ENCODE assay signal across 3 fruit fly cellular contexts in genomic region chrX:395746-396145, dm6.
TF ChIP-seq lines count a peak whose summit lies in the region.

Gene sc, plus strand, starts transcription at chrX:396060.

- no peak for TF ChIP-seq CTCF in whole organism, embryonic (GFP tag; optimal IDR thresholded peaks at IDR 0.05; lab: Kevin White, UChicago)

TF ChIP-seq in whole organism, embryonic, 481 proteins besides CTCF, POLR2A, EP300 and RAD21:
- TF ChIP-seq ac (GFP tag; optimal IDR thresholded peaks at IDR 0.05; lab: Kevin White, UChicago) (peak; percentile 18), CG10147 (GFP tag; optimal IDR thresholded peaks at IDR 0.05; lab: Kevin White, UChicago) (no peak), Xrp1 (GFP tag; IDR thresholded peaks at IDR 0.05; lab: Robert Waterston, UW) (no peak), Jarid2 (GFP tag; optimal IDR thresholded peaks at IDR 0.05; lab: Kevin White, UChicago) (peak; percentile 6), CG8089 (GFP tag; optimal IDR thresholded peaks at IDR 0.05; lab: Kevin White, UChicago) (no peak), CG11723 (GFP tag; optimal IDR thresholded peaks at IDR 0.05; lab: Kevin White, UChicago) (no peak), Trl (optimal IDR thresholded peaks at IDR 0.05; lab: Kevin White, UChicago) (peak; percentile 16 to 83), Trl (GFP tag; optimal IDR thresholded peaks at IDR 0.05; lab: Kevin White, UChicago) (no peak), z (GFP tag; IDR thresholded peaks at IDR 0.05; lab: Robert Waterston, UW) (peak; percentile 97), sd (tag; optimal IDR thresholded peaks at IDR 0.05; lab: Kevin White, UChicago) (no peak), CG1832 (GFP tag; optimal IDR thresholded peaks at IDR 0.05; lab: Kevin White, UChicago) (peak; percentile 12), Kr (GFP tag; optimal IDR thresholded peaks at IDR 0.05; lab: Kevin White, UChicago) (peak; percentile 15), CG4730 (GFP tag; IDR thresholded peaks at IDR 0.05; lab: Robert Waterston, UW) (no peak), CG7786 (GFP tag; optimal IDR thresholded peaks at IDR 0.05; lab: Kevin White, UChicago) (no peak), yki (optimal IDR thresholded peaks at IDR 0.05; lab: Kevin White, UChicago) (peak; percentile 53), pita (GFP tag; optimal IDR thresholded peaks at IDR 0.05; lab: Kevin White, UChicago) (no peak), Ptx1 (GFP tag; IDR thresholded peaks at IDR 0.05; lab: Robert Waterston, UW) (no peak), pros (GFP tag; optimal IDR thresholded peaks at IDR 0.05; lab: Kevin White, UChicago) (peak; percentile 5), cwo (GFP tag; optimal IDR thresholded peaks at IDR 0.05; lab: Kevin White, UChicago) (no peak), CG1024 (GFP tag; IDR thresholded peaks at IDR 0.05; lab: Robert Waterston, UW) (no peak), CG15479 (GFP tag; optimal IDR thresholded peaks at IDR 0.05; lab: Kevin White, UChicago) (peak; percentile 94)

TF ChIP-seq in whole organism, prepupa, 60 proteins besides CTCF, POLR2A, EP300 and RAD21:
- TF ChIP-seq Eip78C (GFP tag; lab: Kevin White, UChicago) (peak; percentile 63), CG31627 (GFP tag; optimal IDR thresholded peaks at IDR 0.05; lab: Kevin White, UChicago) (no peak), CG3919 (GFP tag; optimal IDR thresholded peaks at IDR 0.05; lab: Kevin White, UChicago) (peak; percentile 9), ss (GFP tag; optimal IDR thresholded peaks at IDR 0.05; lab: Kevin White, UChicago) (peak in 1 of 2 experiments; percentile 49)

TF ChIP-seq in whole organism, wandering third instar larva, 38 proteins besides CTCF, POLR2A, EP300 and RAD21:
- TF ChIP-seq dmrt93B (GFP tag; optimal IDR thresholded peaks at IDR 0.05; lab: Kevin White, UChicago) (no peak), dl (GFP tag; optimal IDR thresholded peaks at IDR 0.05; lab: Kevin White, UChicago; ENCODE audit: insufficient read depth in 1 of 2, partially characterized antibody in 2 of 2) (peak; percentile 85 to 89), woc (GFP tag; optimal IDR thresholded peaks at IDR 0.05; lab: Kevin White, UChicago) (no peak), Dif (GFP tag; optimal IDR thresholded peaks at IDR 0.05; lab: Kevin White, UChicago; ENCODE audit: partially characterized antibody) (peak; percentile 91), Vsx2 (GFP tag; optimal IDR thresholded peaks at IDR 0.05; lab: Kevin White, UChicago; ENCODE audit: partially characterized antibody) (peak; percentile 45), ey (GFP tag; optimal IDR thresholded peaks at IDR 0.05; lab: Kevin White, UChicago) (no peak)
